Worm (Caenorhabditis elegans) whole organism, L2 larva: ENCODE measurements around the gene clec-184.

Source experiments
- R02D3.7 ChIP-seq: fragments of 150-350 bp; optimal IDR thresholded peaks from 2 replicates; lab custom pipeline; 2014; ENCODE audit warnings: missing biosample characterization, missing genetic modification characterization
- alr-1 ChIP-seq: fragments of 150-350 bp; optimal IDR thresholded peaks from 2 replicates; lab custom pipeline; 2014; ENCODE audit warnings: missing biosample characterization, missing genetic modification characterization
- ceh-82 ChIP-seq: fragments of 150-350 bp; optimal IDR thresholded peaks from 2 replicates; lab custom pipeline; 2014; ENCODE audit warnings: missing biosample characterization, missing genetic modification characterization
- egl-27 ChIP-seq: sonication (generic microtip); optimal IDR thresholded peaks from 3 replicates; lab custom pipeline; 2017; ENCODE audit warnings: missing biosample characterization, missing genetic modification reagents, missing genetic modification characterization
- fos-1 ChIP-seq: fragments of 150-350 bp; optimal IDR thresholded peaks from 2 replicates; lab custom pipeline; 2014; ENCODE audit warnings: missing biosample characterization, missing genetic modification characterization
- lin-11 ChIP-seq: fragments of 150-350 bp; sonication (generic microtip); optimal IDR thresholded peaks from 2 replicates; lab custom pipeline; 2014; ENCODE audit warnings: missing biosample characterization, missing genetic modification characterization, inconsistent platforms, mixed read lengths
- lin-39 ChIP-seq: fragments of 150-350 bp; optimal IDR thresholded peaks from 2 replicates; lab custom pipeline; 2014; ENCODE audit warnings: missing biosample characterization, missing genetic modification reagents, missing genetic modification characterization
- nhr-11 ChIP-seq: fragments of 150-350 bp; optimal IDR thresholded peaks from 2 replicates; lab custom pipeline; 2014; ENCODE audit warnings: missing biosample characterization, missing genetic modification characterization
- nhr-12 ChIP-seq: fragments of 150-350 bp; optimal IDR thresholded peaks from 2 replicates; lab custom pipeline; 2014; ENCODE audit warnings: missing biosample characterization, missing genetic modification characterization
- snpc-4 ChIP-seq: fragments of 150-350 bp; optimal IDR thresholded peaks from 2 replicates; lab custom pipeline; 2014; ENCODE audit warnings: missing biosample characterization, missing genetic modification characterization
- unc-62 ChIP-seq: fragments of 150-350 bp; optimal IDR thresholded peaks from 2 replicates; lab custom pipeline; 2014; ENCODE audit warnings: missing biosample characterization, missing genetic modification reagents, missing genetic modification characterization
- zag-1 ChIP-seq: fragments of 150-350 bp; optimal IDR thresholded peaks from 2 replicates; lab custom pipeline; 2014; ENCODE audit warnings: missing biosample characterization, missing genetic modification characterization

DNA sequence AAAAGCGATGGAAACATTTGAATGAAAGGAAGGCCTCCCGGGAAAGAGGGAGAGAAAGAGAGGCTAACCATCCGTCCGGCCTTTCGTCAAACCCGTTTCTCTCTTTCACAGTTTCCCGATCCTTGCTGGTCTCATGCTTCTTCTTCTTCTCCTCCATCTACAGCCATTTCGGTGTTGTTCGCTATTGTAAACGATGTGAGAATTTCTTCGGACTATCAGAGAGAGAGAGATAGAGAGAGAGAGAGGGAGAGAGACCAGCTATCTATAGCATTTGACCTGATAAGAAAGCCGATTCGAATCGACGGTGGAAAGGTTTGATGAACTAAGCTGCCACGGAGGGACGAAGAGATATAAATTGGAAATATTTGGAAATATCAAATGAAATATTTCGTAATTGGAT is 29.0 kb upstream of the clec-184 start:
- TF ChIP-seq snpc-4: no peak
- no peak for TF ChIP-seq R02D3.7
- TF ChIP-seq egl-27 (tag; lab: Kevin White, UChicago): no peak
- no peak for TF ChIP-seq lin-39
- no peak for TF ChIP-seq lin-11 (tag; lab: Kevin White, UChicago)
- TF ChIP-seq fos-1 (tag; lab: Kevin White, UChicago): no peak
- TF ChIP-seq ceh-82 (tag; lab: Kevin White, UChicago): no peak
- no peak for TF ChIP-seq zag-1 (tag; lab: Kevin White, UChicago)
- no peak for TF ChIP-seq alr-1 (tag; lab: Kevin White, UChicago)
- TF ChIP-seq nhr-11 (tag; lab: Kevin White, UChicago): no peak
- no peak for TF ChIP-seq unc-62
- TF ChIP-seq nhr-12 (tag; lab: Kevin White, UChicago): no peak
